Fruit fly (Drosophila melanogaster): Measurements from ENCODE around the gene CG17562.

DNA sequence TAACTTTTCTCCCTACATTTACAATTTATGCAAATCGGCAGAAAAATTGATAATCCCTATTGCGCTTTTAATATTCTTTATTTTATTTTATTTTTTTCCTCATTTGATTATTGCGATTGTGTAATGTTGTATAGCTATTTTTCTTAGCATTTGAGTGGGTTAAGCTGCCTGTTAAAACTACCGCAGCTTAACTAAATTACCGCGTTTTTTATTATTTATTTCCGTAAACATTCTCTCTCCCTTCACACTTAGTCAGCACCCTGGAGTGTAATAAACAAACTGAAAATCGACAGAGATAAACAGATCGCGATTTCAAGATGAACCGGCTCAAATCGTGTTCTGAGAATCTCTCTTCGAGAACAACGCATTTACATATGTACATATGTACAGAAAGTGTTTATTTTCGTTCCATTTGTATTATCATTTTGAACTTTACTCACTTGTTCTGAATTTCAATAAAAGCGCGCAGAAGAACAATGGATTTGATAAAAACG is 39.9 kb downstream of the CG17562 start:
- TF ChIP-seq Ets98B (GFP tag; IDR thresholded peaks at IDR 0.05) (no peak), EcR (GFP tag; optimal IDR thresholded peaks at IDR 0.05) (no peak), gl (tag; optimal IDR thresholded peaks at IDR 0.05) (no peak), CG32121 (GFP tag; IDR thresholded peaks at IDR 0.05) (no peak), CG10348 (GFP tag; IDR thresholded peaks at IDR 0.05) (no peak), Pif1B (GFP tag; optimal IDR thresholded peaks at IDR 0.05) (no peak), CG15710 (tag; optimal IDR thresholded peaks at IDR 0.05) (no peak), CG9948 (tag; optimal IDR thresholded peaks at IDR 0.05) (no peak)
